Worm (Caenorhabditis elegans) whole organism, early embryonic: ENCODE data around the gene tag-120.

Source experiments
- ama-1 ChIP-seq: fragments of 150-350 bp; optimal IDR thresholded peaks from 2 replicates; lab custom pipeline; 2014
- hnd-1 ChIP-seq: sonication (generic microtip); optimal IDR thresholded peaks from 2 replicates; lab custom pipeline; 2016; ENCODE audit warnings: missing genetic modification characterization, missing compliant biosample characterization
- pes-1 ChIP-seq: fragments of 200-800 bp; sonication (Bioruptor generic); IDR thresholded peaks from 2 replicates; pipeline ENCODE4 v1.3.6; 2022; ENCODE audit warnings: missing genetic modification reagents, missing genetic modification characterization, missing compliant biosample characterization
- tbx-11 ChIP-seq: fragments of 200-800 bp; sonication (Bioruptor generic); IDR thresholded peaks from 2 replicates; pipeline ENCODE4 v1.3.6; 2022; ENCODE audit warnings: missing genetic modification characterization, missing compliant biosample characterization

- TF ChIP-seq ama-1 (no peak), tbx-11 (GFP tag; lab: Robert Waterston, UW) (no peak), hnd-1 (tag; lab: Kevin White, UChicago) (no peak), pes-1 (GFP tag; lab: Robert Waterston, UW) (no peak)
Observed at ce11 chrV:9716397-9716796, 6.8 kb upstream of the tag-120 start, which contains the start of gene str-188.
